Fruit fly (Drosophila melanogaster) whole organism, wandering third instar larva: ENCODE results near the gene Nxf3.

Experiments
- Dfd ChIP-seq: fragments of >200 bp; optimal IDR thresholded peaks from 2 replicates; lab custom pipeline; 2017; ENCODE audit warnings: missing biosample characterization, missing genetic modification characterization
- Dif ChIP-seq: fragments of 200-275, 200-300 bp; sonication (Bioruptor generic); optimal IDR thresholded peaks from 2 replicates; lab custom pipeline; 2018; ENCODE audit warnings: missing biosample characterization, missing genetic modification characterization; ENCODE audit not compliant: partially characterized antibody
- Hr83 ChIP-seq: fragments of 200-300 bp; sonication (Bioruptor generic); optimal IDR thresholded peaks from 2 replicates; lab custom pipeline; 2016; ENCODE audit warnings: missing biosample characterization, mild to moderate bottlenecking, missing genetic modification characterization, moderate library complexity; ENCODE audit not compliant: poor library complexity, severe bottlenecking
- N ChIP-seq: fragments of >200 bp; optimal IDR thresholded peaks from 2 replicates; lab custom pipeline; 2018; ENCODE audit warnings: missing biosample characterization, missing external identifiers, missing genetic modification characterization
- OdsH ChIP-seq: fragments of 200-800 bp; sonication (Bioruptor generic); optimal IDR thresholded peaks from 2 replicates; lab custom pipeline; 2016; ENCODE audit warnings: missing biosample characterization, mild to moderate bottlenecking, missing genetic modification characterization
- dmrt93B ChIP-seq: fragments of 200-800 bp; sonication (Bioruptor generic); optimal IDR thresholded peaks from 2 replicates; lab custom pipeline; 2018; ENCODE audit warnings: missing biosample characterization, mild to moderate bottlenecking, missing genetic modification characterization
- sv ChIP-seq: fragments of 200-800 bp; sonication (Bioruptor generic); optimal IDR thresholded peaks from 3 replicates; lab custom pipeline; 2016; ENCODE audit warnings: missing biosample characterization, missing genetic modification characterization
- tai ChIP-seq: sonication (Bioruptor generic); optimal IDR thresholded peaks from 2 replicates; lab custom pipeline; 2016; ENCODE audit warnings: missing biosample characterization, missing genetic modification characterization

- TF ChIP-seq Dfd, result no peak
- TF ChIP-seq Hr83 (GFP tag; lab: Kevin White, UChicago), result no peak
- TF ChIP-seq OdsH, result no peak
- TF ChIP-seq tai (GFP tag; lab: Kevin White, UChicago), result no peak
- no peak for TF ChIP-seq Dif (GFP tag; lab: Kevin White, UChicago)
- TF ChIP-seq dmrt93B (GFP tag; lab: Kevin White, UChicago), result no peak
- no peak for TF ChIP-seq sv (GFP tag; lab: Kevin White, UChicago)
- TF ChIP-seq N (GFP tag; lab: Kevin White, UChicago), result no peak
Measured at dm6 chr3L:13949440-13950066, 15.4 kb upstream of the Nxf3 start.
